Worm (Caenorhabditis elegans): ENCODE results near the gene K05F1.1.

K05F1.1 gene

ce11 chrII:5781935-5782921 lies 19.0 kb upstream of the K05F1.1 start, which contains the start of gene K05F1.6 (continued):
- TF ChIP-seq lim-7 (GFP tag; IDR thresholded peaks at IDR 0.05) = peak; percentile 79
- TF ChIP-seq nhr-42 (GFP tag; IDR thresholded peaks at IDR 0.05) = peak; percentile 63; the same call in 1 of the 2 replicates
- TF ChIP-seq nhr-111 (GFP tag; optimal IDR thresholded peaks at IDR 0.05) = peak; percentile 39
- TF ChIP-seq fkh-10 (GFP tag; optimal IDR thresholded peaks at IDR 0.05) = no peak
- TF ChIP-seq spr-1 (tag; optimal IDR thresholded peaks at IDR 0.05) = peak; percentile 70
- peak; percentile 88 for TF ChIP-seq vab-7 (GFP tag; IDR thresholded peaks at IDR 0.05)
- peak; percentile 91 for TF ChIP-seq gei-8 (GFP tag; optimal IDR thresholded peaks at IDR 0.05)
- no peak for TF ChIP-seq lin-29 (GFP tag; IDR thresholded peaks at IDR 0.05)
- TF ChIP-seq F37D6.2 (tag; optimal IDR thresholded peaks at IDR 0.05) = peak; percentile 31
- peak; percentile 56; the same call in 1 of the 2 replicates for TF ChIP-seq ZK337.2 (GFP tag; IDR thresholded peaks at IDR 0.05)
- peak; percentile 77; the same call in 1 of the 2 replicates for TF ChIP-seq D1046.2 (GFP tag; IDR thresholded peaks at IDR 0.05)
- TF ChIP-seq ces-1 (GFP tag; optimal IDR thresholded peaks at IDR 0.05) = no peak
- TF ChIP-seq snpc-1.2 (GFP tag; IDR thresholded peaks at IDR 0.05) = peak; percentile 85
- TF ChIP-seq dmd-9 (GFP tag; IDR thresholded peaks at IDR 0.05) = peak; percentile 60; the same call in 1 of the 2 replicates
- no peak for TF ChIP-seq ceh-28 (tag; optimal IDR thresholded peaks at IDR 0.05)
- TF ChIP-seq attf-4 (tag; optimal IDR thresholded peaks at IDR 0.05) = no peak
- TF ChIP-seq set-16 (GFP tag; IDR thresholded peaks at IDR 0.05) = no peak; the same call in none of the 2 replicates
- TF ChIP-seq nhr-48 (tag; optimal IDR thresholded peaks at IDR 0.05) = peak; percentile 46
- peak; percentile 45 for TF ChIP-seq nhr-6 (tag; optimal IDR thresholded peaks at IDR 0.05)
- no peak for TF ChIP-seq egl-27 (tag; optimal IDR thresholded peaks at IDR 0.05)
- TF ChIP-seq daf-12 (tag; optimal IDR thresholded peaks at IDR 0.05) = no peak
- no peak for TF ChIP-seq pqm-1 (tag; optimal IDR thresholded peaks at IDR 0.05)
- peak in 1 of 2 experiments; percentile 17 for TF ChIP-seq mdl-1 (tag; optimal IDR thresholded peaks at IDR 0.05)
- 0 out of 2 replicates have a peak, but pooled peaks have one; percentile 38 for TF ChIP-seq Y105C5A.15 (GFP tag; IDR thresholded peaks at IDR 0.05)
- TF ChIP-seq ZK546.5 (tag; optimal IDR thresholded peaks at IDR 0.05) = no peak
- no peak for TF ChIP-seq ceh-82 (tag; optimal IDR thresholded peaks at IDR 0.05)
- no peak for TF ChIP-seq F10B5.3 (tag; optimal IDR thresholded peaks at IDR 0.05)
- TF ChIP-seq arid-1 (GFP tag; conservative IDR thresholded peaks at IDR 0.05) = peak; percentile 89
- peak; percentile 66; the same call in 1 of the 2 replicates for TF ChIP-seq ceh-20 (GFP tag; IDR thresholded peaks at IDR 0.05)
- no peak for TF ChIP-seq ama-1 (optimal IDR thresholded peaks at IDR 0.05)
- TF ChIP-seq saeg-2 (GFP tag; IDR thresholded peaks at IDR 0.05) = peak; percentile 81; the same call in 1 of the 2 replicates
- peak; percentile 73 for TF ChIP-seq jun-1 (tag; optimal IDR thresholded peaks at IDR 0.05)
- TF ChIP-seq daf-19 (GFP tag; conservative IDR thresholded peaks at IDR 0.05) = no peak
- peak; percentile 83 for TF ChIP-seq nhr-102 (tag; optimal IDR thresholded peaks at IDR 0.05)
- 0 out of 4 replicates have a peak, but pooled peaks have one; percentile 38 to 52 for TF ChIP-seq madf-5 (GFP tag; IDR thresholded peaks at IDR 0.05)
- TF ChIP-seq hlh-30 (tag; optimal IDR thresholded peaks at IDR 0.05; ENCODE audit: insufficient read depth) = peak; percentile 62
- peak; percentile 66 for TF ChIP-seq hmg-1.1 (GFP tag; IDR thresholded peaks at IDR 0.05)
- 0 out of 2 replicates have a peak, but pooled peaks have one; percentile 56 for TF ChIP-seq F44E2.7 (GFP tag; IDR thresholded peaks at IDR 0.05)
- TF ChIP-seq nhr-77 (tag; optimal IDR thresholded peaks at IDR 0.05) = no peak
- TF ChIP-seq lin-15B (tag; optimal IDR thresholded peaks at IDR 0.05) = no peak
- no peak for TF ChIP-seq ztf-11 (tag; optimal IDR thresholded peaks at IDR 0.05)
- TF ChIP-seq lin-39 (tag; optimal IDR thresholded peaks at IDR 0.05) = no peak
- no peak; the same call in 1 of the 2 replicates for TF ChIP-seq egl-43 (GFP tag; IDR thresholded peaks at IDR 0.05)
- TF ChIP-seq dve-1 (tag; optimal IDR thresholded peaks at IDR 0.05; ENCODE audit: insufficient read depth) = peak; percentile 69
- peak in 1 of 2 experiments; percentile 12 for TF ChIP-seq hif-1 (tag; optimal IDR thresholded peaks at IDR 0.05)
- TF ChIP-seq unc-130 (GFP tag; optimal IDR thresholded peaks at IDR 0.05) = peak; percentile 78
- no peak for TF ChIP-seq nhr-11 (tag; optimal IDR thresholded peaks at IDR 0.05)
- no peak for TF ChIP-seq cey-2 (tag; optimal IDR thresholded peaks at IDR 0.05; ENCODE audit: borderline replicate concordance, insufficient read depth)

Measured in whole organism, L4 larva.